Worm (Caenorhabditis elegans) whole organism, L3 larva: ENCODE data around the gene C53A5.13.

Experiments
- aly-2 ChIP-seq: fragments of 150-350 bp; optimal IDR thresholded peaks from 2 replicates; lab custom pipeline; 2014; ENCODE audit warnings: missing biosample characterization, missing genetic modification characterization
- ama-1 ChIP-seq: fragments of 150-350 bp; optimal IDR thresholded peaks from 2 replicates; lab custom pipeline; 2018
- ceh-16 ChIP-seq: sonication (generic microtip); optimal IDR thresholded peaks from 2 replicates; lab custom pipeline; 2017; ENCODE audit warnings: missing biosample characterization, missing genetic modification characterization
- ceh-28 ChIP-seq: fragments of 150-350 bp; optimal IDR thresholded peaks from 2 replicates; lab custom pipeline; 2014; ENCODE audit warnings: missing biosample characterization, missing genetic modification reagents, missing genetic modification characterization
- ceh-82 ChIP-seq: fragments of 150-350 bp; optimal IDR thresholded peaks from 2 replicates; lab custom pipeline; 2014; ENCODE audit warnings: missing biosample characterization, missing genetic modification characterization
- ceh-9 ChIP-seq: sonication (generic microtip); optimal IDR thresholded peaks from 2 replicates; lab custom pipeline; 2018; ENCODE audit warnings: missing biosample characterization, missing genetic modification characterization
- daf-12 ChIP-seq: fragments of 150-350 bp; optimal IDR thresholded peaks from 2 replicates; lab custom pipeline; 2014; ENCODE audit warnings: missing biosample characterization, missing genetic modification reagents, missing genetic modification characterization
- egl-5 ChIP-seq: fragments of 150-350 bp; optimal IDR thresholded peaks from 2 replicates; lab custom pipeline; 2017; ENCODE audit warnings: missing biosample characterization, missing genetic modification reagents, missing genetic modification characterization, inconsistent platforms
- elt-1 ChIP-seq: fragments of 150-350 bp; optimal IDR thresholded peaks from 2 replicates; lab custom pipeline; 2014; ENCODE audit warnings: missing biosample characterization, missing genetic modification characterization
- elt-2 ChIP-seq: sonication (generic microtip); optimal IDR thresholded peaks from 2 replicates; lab custom pipeline; 2016; ENCODE audit warnings: missing genetic modification reagents, mild to moderate bottlenecking, missing genetic modification characterization, missing compliant biosample characterization
- eor-1 ChIP-seq, 2 experiments: fragments of 150-350 bp; optimal IDR thresholded peaks; 2 replicates each; lab custom pipeline; 2014 to 2018; ENCODE audit warnings: missing biosample characterization in 2 of 2, missing genetic modification characterization in 2 of 2
- fkh-10 ChIP-seq: sonication (generic microtip); optimal IDR thresholded peaks from 2 replicates; lab custom pipeline; 2017; ENCODE audit warnings: missing biosample characterization, missing genetic modification reagents, missing genetic modification characterization
- fkh-2 ChIP-seq: fragments of 150-350 bp; optimal IDR thresholded peaks from 2 replicates; lab custom pipeline; 2014; ENCODE audit warnings: missing biosample characterization, missing genetic modification reagents, missing genetic modification characterization
- fos-1 ChIP-seq: fragments of 150-350 bp; optimal IDR thresholded peaks from 2 replicates; lab custom pipeline; 2014; ENCODE audit warnings: missing biosample characterization, missing genetic modification characterization
- hmg-11 ChIP-seq: sonication (generic microtip); optimal IDR thresholded peaks from 2 replicates; lab custom pipeline; 2016; ENCODE audit warnings: missing genetic modification characterization, missing compliant biosample characterization
- lin-15B ChIP-seq: fragments of 150-350 bp; optimal IDR thresholded peaks from 2 replicates; lab custom pipeline; 2014; ENCODE audit warnings: missing biosample characterization, missing genetic modification characterization
- lin-39 ChIP-seq: fragments of 150-350 bp; optimal IDR thresholded peaks from 2 replicates; lab custom pipeline; 2018; ENCODE audit warnings: missing biosample characterization, missing genetic modification reagents, missing genetic modification characterization
- lsy-12 ChIP-seq: sonication (generic microtip); optimal IDR thresholded peaks from 2 replicates; lab custom pipeline; 2016; ENCODE audit warnings: mild to moderate bottlenecking, missing genetic modification characterization, missing compliant biosample characterization
- mdl-1 ChIP-seq: fragments of 150-350 bp; optimal IDR thresholded peaks from 2 replicates; lab custom pipeline; 2014; ENCODE audit warnings: missing biosample characterization, missing genetic modification characterization
- mml-1 ChIP-seq: fragments of 150-350 bp; sonication (generic microtip); optimal IDR thresholded peaks from 3 replicates; lab custom pipeline; 2014; ENCODE audit warnings: missing biosample characterization, missing genetic modification characterization
- nfya-1 ChIP-seq: sonication (generic microtip); optimal IDR thresholded peaks from 2 replicates; lab custom pipeline; 2017; ENCODE audit warnings: missing genetic modification characterization, mild to moderate bottlenecking, missing compliant biosample characterization, antibody characterized with exemption, moderate library complexity; ENCODE audit not compliant: insufficient read depth
- nhr-11 ChIP-seq: fragments of 150-350 bp; optimal IDR thresholded peaks from 2 replicates; lab custom pipeline; 2014; ENCODE audit warnings: missing biosample characterization, missing genetic modification characterization
- nhr-12 ChIP-seq: fragments of 150-350 bp; optimal IDR thresholded peaks from 2 replicates; lab custom pipeline; 2014; ENCODE audit warnings: missing biosample characterization, missing genetic modification characterization
- nhr-23 ChIP-seq: fragments of 150-350 bp; optimal IDR thresholded peaks from 2 replicates; lab custom pipeline; 2014; ENCODE audit warnings: missing biosample characterization, missing genetic modification reagents, missing genetic modification characterization
- nhr-237 ChIP-seq: fragments of 150-350 bp; optimal IDR thresholded peaks from 2 replicates; lab custom pipeline; 2014; ENCODE audit warnings: missing biosample characterization, missing genetic modification characterization
- nhr-25 ChIP-seq: sonication (generic microtip); optimal IDR thresholded peaks from 2 replicates; lab custom pipeline; 2017; ENCODE audit warnings: missing biosample characterization, missing genetic modification characterization
- nhr-28 ChIP-seq: fragments of 150-350 bp; optimal IDR thresholded peaks from 2 replicates; lab custom pipeline; 2014; ENCODE audit warnings: missing biosample characterization, missing genetic modification characterization
- nhr-43 ChIP-seq: sonication (generic microtip); optimal IDR thresholded peaks from 2 replicates; lab custom pipeline; 2016; ENCODE audit warnings: mild to moderate bottlenecking, missing genetic modification characterization, missing compliant biosample characterization; ENCODE audit not compliant: poor library complexity, severe bottlenecking
- nhr-67 ChIP-seq: fragments of 150-350 bp; optimal IDR thresholded peaks from 2 replicates; lab custom pipeline; 2014; ENCODE audit warnings: missing biosample characterization, missing genetic modification characterization
- nhr-76 ChIP-seq: fragments of 150-350 bp; sonication (generic microtip); optimal IDR thresholded peaks from 5 replicates; lab custom pipeline; 2014; ENCODE audit warnings: missing biosample characterization, missing genetic modification characterization
- pha-4 ChIP-seq: fragments of 150-350 bp; optimal IDR thresholded peaks from 2 replicates; lab custom pipeline; 2014; ENCODE audit warnings: missing biosample characterization, missing genetic modification reagents, missing genetic modification characterization
- skn-1 ChIP-seq: fragments of 150-350 bp; optimal IDR thresholded peaks from 2 replicates; lab custom pipeline; 2014; ENCODE audit warnings: missing biosample characterization, missing genetic modification characterization
- tbx-2 ChIP-seq: sonication (generic microtip); optimal IDR thresholded peaks from 2 replicates; lab custom pipeline; 2016; ENCODE audit warnings: mild to moderate bottlenecking, missing genetic modification characterization, missing compliant biosample characterization
- unc-39 ChIP-seq: sonication (generic microtip); optimal IDR thresholded peaks from 4 replicates; lab custom pipeline; 2017; ENCODE audit warnings: missing biosample characterization, missing genetic modification characterization
- unc-62 ChIP-seq: fragments of 150-350 bp; sonication (generic microtip); optimal IDR thresholded peaks from 4 replicates; lab custom pipeline; 2014; ENCODE audit warnings: missing biosample characterization, missing genetic modification reagents, missing genetic modification characterization
- zag-1 ChIP-seq: fragments of 150-350 bp; optimal IDR thresholded peaks from 2 replicates; lab custom pipeline; 2014; ENCODE audit warnings: missing biosample characterization, missing genetic modification characterization
- ztf-11 ChIP-seq: fragments of 150-350 bp; optimal IDR thresholded peaks from 2 replicates; lab custom pipeline; 2014; ENCODE audit warnings: missing biosample characterization, missing genetic modification characterization
- ztf-4 ChIP-seq: fragments of 150-350 bp; optimal IDR thresholded peaks from 2 replicates; lab custom pipeline; 2014; ENCODE audit warnings: missing biosample characterization, missing genetic modification characterization

The C53A5.13 gene

DNA sequence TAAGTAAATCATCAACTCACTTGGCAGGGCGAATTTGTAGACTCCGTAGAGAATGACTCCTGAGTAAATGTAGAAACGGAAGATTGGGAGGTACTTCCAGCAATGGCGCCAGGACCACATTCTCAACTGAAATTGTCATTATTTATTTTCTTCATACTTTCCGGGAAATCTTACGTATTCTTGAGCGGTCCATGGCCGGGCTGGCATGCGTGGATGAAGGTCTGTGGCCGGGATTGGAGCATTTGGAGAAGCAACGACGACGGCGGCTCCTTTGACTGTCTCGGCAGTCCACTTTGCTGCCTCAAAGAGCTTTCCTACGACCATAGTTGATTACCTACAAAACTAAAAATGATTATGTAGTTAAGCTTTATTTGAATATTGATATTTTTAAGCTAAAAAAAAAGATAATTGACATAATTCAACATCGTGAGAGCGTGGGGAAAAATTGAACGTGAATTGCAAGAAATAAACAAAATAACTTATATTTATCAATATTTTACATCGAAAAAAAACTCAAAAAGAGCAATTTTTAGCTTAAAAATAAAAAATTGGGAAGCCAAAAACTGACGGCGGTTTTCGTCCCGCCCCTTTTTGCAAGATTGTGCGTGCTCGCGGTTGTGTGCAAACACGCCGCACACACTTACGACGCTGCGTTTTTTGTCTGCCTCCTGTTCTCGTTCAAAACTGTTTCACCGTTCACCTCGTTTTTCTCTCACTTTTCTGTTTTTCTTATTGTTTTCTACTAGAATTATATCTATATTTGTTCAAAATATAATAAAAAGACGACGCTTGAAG is 22.7 kb upstream of the C53A5.13 start, which contains the start of gene ril-1:
Gene ril-1, minus strand, starts transcription at position 342 of the 795 bp plus-strand sequence.
- TF ChIP-seq tbx-2 (no peak), fkh-10 (GFP tag; lab: Kevin White, UChicago) (no peak), lin-39 (tag; lab: Kevin White, UChicago) (no peak), ceh-9 (tag; lab: Kevin White, UChicago) (no peak), elt-1 (no peak), nhr-23 (tag; lab: Kevin White, UChicago) (peak; percentile 7), nhr-25 (tag; lab: Kevin White, UChicago) (peak; percentile 29), mdl-1 (tag; lab: Kevin White, UChicago) (no peak), pha-4 (no peak), lin-15B (tag; lab: Kevin White, UChicago) (peak; percentile 54), unc-62 (GFP tag; lab: Kevin White, UChicago) (no peak), nfya-1 (tag; lab: Kevin White, UChicago) (peak; percentile 64), egl-5 (tag; lab: Kevin White, UChicago) (no peak), nhr-237 (no peak), lsy-12 (tag; lab: Kevin White, UChicago) (no peak), hmg-11 (peak; percentile 49), nhr-67 (tag; lab: Kevin White, UChicago) (no peak), ztf-4 (tag; lab: Kevin White, UChicago) (no peak), ceh-16 (tag; lab: Kevin White, UChicago) (no peak), unc-39 (no peak), mml-1 (no peak), ceh-82 (tag; lab: Kevin White, UChicago) (no peak), eor-1 (tag; optimal IDR thresholded peaks at IDR 0.05; lab: Kevin White, UChicago) (no peak), aly-2 (tag; lab: Kevin White, UChicago) (no peak), elt-2 (tag; lab: Kevin White, UChicago) (peak; percentile 48), ama-1 (lab: Kevin White, UChicago) (no peak), nhr-12 (tag; lab: Kevin White, UChicago) (no peak), daf-12 (no peak)

DNA sequence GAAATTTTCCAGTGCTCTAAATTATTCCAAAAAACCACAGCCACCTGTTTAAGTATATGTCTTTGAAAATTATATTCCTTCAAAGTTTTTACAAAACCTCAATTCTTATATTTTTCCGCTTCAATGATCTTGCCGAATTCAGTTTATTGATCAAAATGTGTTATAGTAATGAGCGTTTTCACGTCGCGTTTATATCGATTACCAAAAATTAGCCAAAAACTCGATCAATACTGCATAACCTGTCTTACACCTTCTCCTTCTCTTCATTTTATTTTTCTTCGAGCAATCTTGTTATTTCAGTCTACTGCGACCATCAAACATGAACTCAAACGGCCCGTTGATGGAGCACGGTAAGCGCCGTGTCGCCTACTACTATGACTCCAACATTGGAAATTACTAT is 21.6 kb upstream of the C53A5.13 start, which contains the start of gene hda-1:
Gene hda-1, plus strand, starts transcription at position 301 of the 400 bp plus-strand sequence.
- TF ChIP-seq ceh-9 (tag; lab: Kevin White, UChicago) (no peak), fkh-2 (no peak), nhr-12 (tag; lab: Kevin White, UChicago) (no peak), unc-39 (no peak), nfya-1 (tag; lab: Kevin White, UChicago) (no peak), lin-39 (tag; lab: Kevin White, UChicago) (no peak), elt-2 (tag; lab: Kevin White, UChicago) (no peak), zag-1 (tag; lab: Kevin White, UChicago) (no peak), nhr-76 (tag; lab: Kevin White, UChicago) (no peak), ceh-28 (tag; lab: Kevin White, UChicago) (no peak), nhr-28 (tag; lab: Kevin White, UChicago) (no peak), ztf-11 (tag; lab: Kevin White, UChicago) (no peak)
- TF ChIP-seq, all 47 proteins: peak for 0

- no peak for TF ChIP-seq ztf-4 (tag; lab: Kevin White, UChicago)
- TF ChIP-seq fkh-2, result no peak
- no peak for TF ChIP-seq ceh-28 (tag; lab: Kevin White, UChicago)
- no peak for TF ChIP-seq nhr-23 (tag; lab: Kevin White, UChicago)
- no peak for TF ChIP-seq fkh-10 (GFP tag; lab: Kevin White, UChicago)
- TF ChIP-seq nhr-25 (tag; lab: Kevin White, UChicago), result no peak
- TF ChIP-seq fos-1, result no peak
- TF ChIP-seq eor-1 (tag; optimal IDR thresholded peaks at IDR 0.05; lab: Kevin White, UChicago), result no peak
- TF ChIP-seq nhr-43 (tag; lab: Kevin White, UChicago), result no peak
- TF ChIP-seq mml-1, result no peak
- TF ChIP-seq skn-1 (tag; lab: Kevin White, UChicago), result no peak
- TF ChIP-seq nhr-11 (tag; lab: Kevin White, UChicago), result no peak
- TF ChIP-seq hmg-11, result no peak
- no peak for TF ChIP-seq unc-39
Measured at ce11 chrV:14527210-14527609, 19.5 kb upstream of the C53A5.13 start.
